Fruit fly (Drosophila melanogaster): ENCODE data around the gene CG32110.

CG32110 gene

DNA sequence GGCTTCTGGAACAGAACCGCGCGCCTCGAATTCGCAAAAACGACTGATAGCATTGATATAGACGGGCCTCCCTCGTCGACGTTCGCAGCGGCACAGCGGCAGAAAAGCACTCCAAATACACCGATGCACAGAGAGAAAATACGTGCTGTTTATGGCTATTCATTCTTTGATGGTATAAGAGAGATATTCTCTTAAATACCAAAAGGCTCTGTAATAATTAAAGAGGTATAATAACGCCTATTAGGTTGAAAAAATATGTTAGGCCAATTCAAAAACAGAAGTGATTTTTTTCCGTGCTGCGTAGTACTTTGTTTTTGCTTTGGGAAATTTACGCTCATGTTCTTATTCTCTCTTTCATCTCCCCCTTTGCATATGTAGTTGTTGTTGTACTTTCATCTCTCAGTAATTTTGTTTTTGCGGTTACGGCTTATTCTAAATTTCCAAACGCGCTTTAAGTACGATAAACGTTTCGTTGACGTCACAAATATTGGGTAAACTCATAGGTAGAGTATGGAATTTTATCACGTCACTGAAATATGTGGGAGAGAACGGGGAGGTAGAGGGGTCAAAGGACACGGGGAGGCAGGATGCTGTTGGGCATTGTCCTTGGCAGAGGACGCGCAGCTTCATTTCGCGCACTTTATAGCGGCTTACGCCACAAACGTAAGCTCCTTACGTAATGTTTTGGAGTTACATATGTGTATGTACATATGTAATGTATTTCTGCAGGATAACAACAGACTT, 34.7 kb downstream of the CG32110 start, which contains the start of gene nebu (continued):
- TF ChIP-seq CG9215 (GFP tag; IDR thresholded peaks at IDR 0.05) (peak; percentile 94), Hsf (GFP tag; optimal IDR thresholded peaks at IDR 0.05) (peak; percentile 97), CG11093 (GFP tag; IDR thresholded peaks at IDR 0.05) (peak; percentile 94), CG12236 (GFP tag; optimal IDR thresholded peaks at IDR 0.05) (peak; percentile 82), CG2116 (GFP tag; optimal IDR thresholded peaks at IDR 0.05) (peak; percentile 73), sc (optimal IDR thresholded peaks at IDR 0.05) (no peak), sc (GFP tag; optimal IDR thresholded peaks at IDR 0.05) (peak; percentile 76), CG10147 (GFP tag; optimal IDR thresholded peaks at IDR 0.05) (peak; percentile 96), CG6175 (GFP tag; IDR thresholded peaks at IDR 0.05) (peak; percentile 95), CG17385 (GFP tag; optimal IDR thresholded peaks at IDR 0.05) (peak; percentile 91), Dip2 (GFP tag; IDR thresholded peaks at IDR 0.05) (peak; percentile 69; the same call in 1 of the 2 replicates), schlank (tag; optimal IDR thresholded peaks at IDR 0.05) (peak; percentile 96), MBD-R2 (GFP tag; IDR thresholded peaks at IDR 0.05) (peak; percentile 96), Dfd (GFP tag; optimal IDR thresholded peaks at IDR 0.05) (peak in 1 of 2 experiments; percentile 76), pb (GFP tag; optimal IDR thresholded peaks at IDR 0.05) (peak; percentile 91), aop (GFP tag; IDR thresholded peaks at IDR 0.05) (0 out of 2 replicates have a peak, but pooled peaks have one; percentile 72), Sry-δ (GFP tag; optimal IDR thresholded peaks at IDR 0.05) (peak; percentile 73), ttk (GFP tag; IDR thresholded peaks at IDR 0.05) (peak; percentile 95), phol (tag; optimal IDR thresholded peaks at IDR 0.05) (peak; percentile 86), trem (tag; optimal IDR thresholded peaks at IDR 0.05) (peak; percentile 57), Abd-B (GFP tag; optimal IDR thresholded peaks at IDR 0.05) (no peak), Pdp1 (GFP tag; optimal IDR thresholded peaks at IDR 0.05) (peak; percentile 92 to 97), CG8281 (tag; optimal IDR thresholded peaks at IDR 0.05) (peak; percentile 65), CG18262 (tag; optimal IDR thresholded peaks at IDR 0.05) (peak; percentile 86), Elba2 (GFP tag; optimal IDR thresholded peaks at IDR 0.05) (peak; percentile 51), lilli (GFP tag; optimal IDR thresholded peaks at IDR 0.05) (peak; percentile 98), CG6854 (GFP tag; optimal IDR thresholded peaks at IDR 0.05) (peak; percentile 94), tgo (GFP tag; IDR thresholded peaks at IDR 0.05) (peak; percentile 96), Max (GFP tag; optimal IDR thresholded peaks at IDR 0.05) (peak; percentile 94), pzg (GFP tag; optimal IDR thresholded peaks at IDR 0.05) (peak; percentile 33), sens-2 (GFP tag; IDR thresholded peaks at IDR 0.05) (peak; percentile 81; the same call in 1 of the 2 replicates), otp (GFP tag; IDR thresholded peaks at IDR 0.05) (peak; percentile 92), CHES-1-like (GFP tag; optimal IDR thresholded peaks at IDR 0.05) (peak; percentile 98), unc-4 (GFP tag; IDR thresholded peaks at IDR 0.05; ENCODE audit: partially characterized antibody) (no peak), kni (GFP tag; optimal IDR thresholded peaks at IDR 0.05) (no peak), slbo (GFP tag; IDR thresholded peaks at IDR 0.05) (peak; percentile 99), HHEX (GFP tag; optimal IDR thresholded peaks at IDR 0.05) (peak; percentile 97), inv (GFP tag; IDR thresholded peaks at IDR 0.05; ENCODE audit: partially characterized antibody) (no peak), usp (GFP tag; optimal IDR thresholded peaks at IDR 0.05) (no peak), lab (GFP tag; optimal IDR thresholded peaks at IDR 0.05) (peak; percentile 99), NFAT (GFP tag; IDR thresholded peaks at IDR 0.05) (peak; percentile 96), CG1792 (GFP tag; optimal IDR thresholded peaks at IDR 0.05) (peak; percentile 96), CG14014 (GFP tag; IDR thresholded peaks at IDR 0.05) (peak; percentile 98), Dll (GFP tag; IDR thresholded peaks at IDR 0.05; ENCODE audit: partially characterized antibody) (no peak), br (optimal IDR thresholded peaks at IDR 0.05) (no peak), CG34376 (GFP tag; optimal IDR thresholded peaks at IDR 0.05) (peak; percentile 97), CkIIα-i1 (GFP tag; IDR thresholded peaks at IDR 0.05) (peak; percentile 88; the same call in 1 of the 2 replicates), crol (GFP tag; IDR thresholded peaks at IDR 0.05) (peak; percentile 61), CG7786 (GFP tag; optimal IDR thresholded peaks at IDR 0.05) (peak; percentile 99), Dbx (GFP tag; IDR thresholded peaks at IDR 0.05) (peak; percentile 99)

Measured in whole organism, embryonic.